Fruit fly (Drosophila melanogaster) whole organism, embryonic: ENCODE results near the gene CG33631.

Experiments used
- Blimp-1 ChIP-seq: fragments of 200-800 bp; sonication (Bioruptor generic); optimal IDR thresholded peaks from 3 replicates; lab custom pipeline; 2018; ENCODE audit warnings: missing biosample characterization, missing genetic modification characterization, mild to moderate bottlenecking, moderate library complexity, missing genetic modification reagents
- C15 ChIP-seq: fragments of 200-800 bp; sonication (Bioruptor generic); IDR thresholded peaks from 3 replicates; pipeline ENCODE4 v1.3.6; 2022; ENCODE audit warnings: missing biosample characterization, missing genetic modification characterization
- CG10267 ChIP-seq: fragments of 200-800 bp; sonication (Bioruptor generic); optimal IDR thresholded peaks from 2 replicates; lab custom pipeline; 2018; ENCODE audit warnings: missing biosample characterization, mild to moderate bottlenecking, missing genetic modification characterization, moderate library complexity
- CG12236 ChIP-seq: fragments of 200-800 bp; sonication (Bioruptor generic); optimal IDR thresholded peaks from 2 replicates; lab custom pipeline; 2016; ENCODE audit warnings: missing biosample characterization, missing genetic modification characterization
- CG12744 ChIP-seq: fragments of 200-800 bp; sonication (Bioruptor generic); optimal IDR thresholded peaks from 2 replicates; lab custom pipeline; 2016; ENCODE audit warnings: missing biosample characterization, missing genetic modification characterization
- CG12769 ChIP-seq: fragments of 200-800 bp; sonication (Bioruptor generic); optimal IDR thresholded peaks from 2 replicates; lab custom pipeline; 2019; ENCODE audit warnings: missing biosample characterization, mild to moderate bottlenecking, missing genetic modification characterization, moderate library complexity
- CG13287 ChIP-seq: fragments of 200-800 bp; sonication (Bioruptor generic); IDR thresholded peaks from 2 replicates; pipeline ENCODE4 v1.3.6; 2022; ENCODE audit warnings: missing biosample characterization, missing genetic modification characterization; ENCODE audit not compliant: partially characterized antibody
- CG14441 ChIP-seq: fragments of 200-800 bp; sonication (Bioruptor generic); IDR thresholded peaks from 2 replicates; pipeline ENCODE4 v1.3.6; 2022; ENCODE audit warnings: missing biosample characterization, missing genetic modification characterization
- CG15514 ChIP-seq: fragments of 200-800 bp; sonication (Bioruptor generic); optimal IDR thresholded peaks from 3 replicates; lab custom pipeline; 2017; ENCODE audit warnings: missing biosample characterization, missing genetic modification characterization, mild to moderate bottlenecking, moderate library complexity, missing genetic modification reagents
- CG15696 ChIP-seq: fragments of 200-800 bp; sonication (Bioruptor generic); optimal IDR thresholded peaks from 2 replicates; lab custom pipeline; 2019; ENCODE audit warnings: missing biosample characterization, mild to moderate bottlenecking, missing genetic modification characterization, moderate library complexity
- CG17829 ChIP-seq: fragments of 200-800 bp; optimal IDR thresholded peaks from 2 replicates; lab custom pipeline; 2019; ENCODE audit warnings: missing biosample characterization, mild to moderate bottlenecking, missing genetic modification characterization, moderate library complexity
- CG3163 ChIP-seq: fragments of 200-800 bp; sonication (Bioruptor generic); optimal IDR thresholded peaks from 3 replicates; lab custom pipeline; 2016; ENCODE audit warnings: missing biosample characterization, missing genetic modification characterization
- CG33557 ChIP-seq: fragments of 200-800 bp; sonication (Bioruptor generic); optimal IDR thresholded peaks from 2 replicates; lab custom pipeline; 2019; ENCODE audit warnings: missing biosample characterization, mild to moderate bottlenecking, missing genetic modification characterization, moderate library complexity
- CG4360 ChIP-seq: fragments of 200-800 bp; sonication (Bioruptor generic); IDR thresholded peaks from 2 replicates; pipeline ENCODE4 v1.3.6; 2022; ENCODE audit warnings: missing biosample characterization, missing genetic modification characterization
- CG4707 ChIP-seq: fragments of 200-800 bp; sonication (Bioruptor generic); optimal IDR thresholded peaks from 2 replicates; lab custom pipeline; 2018; ENCODE audit warnings: missing biosample characterization, mild to moderate bottlenecking, missing genetic modification characterization, moderate library complexity
- CG6175 ChIP-seq: fragments of 200-800 bp; sonication (Bioruptor generic); IDR thresholded peaks from 3 replicates; pipeline ENCODE4 v1.3.6; 2022; ENCODE audit warnings: missing biosample characterization, missing genetic modification characterization
- CG6683 ChIP-seq: fragments of 200-800 bp; sonication (Bioruptor generic); optimal IDR thresholded peaks from 2 replicates; lab custom pipeline; 2017; ENCODE audit warnings: missing biosample characterization, mild to moderate bottlenecking, missing genetic modification characterization, missing genetic modification reagents
- CG6813 ChIP-seq: fragments of 200-800 bp; sonication (Bioruptor generic); optimal IDR thresholded peaks from 2 replicates; lab custom pipeline; 2017; ENCODE audit warnings: missing biosample characterization, missing genetic modification characterization, mild to moderate bottlenecking, moderate library complexity, missing genetic modification reagents
- CG7839 ChIP-seq: fragments of 200-800 bp; sonication (Bioruptor generic); optimal IDR thresholded peaks from 3 replicates; lab custom pipeline; 2018; ENCODE audit warnings: missing biosample characterization, mild to moderate bottlenecking, missing genetic modification characterization, moderate library complexity
- CG8388 ChIP-seq: fragments of 200-800 bp; sonication (Bioruptor generic); optimal IDR thresholded peaks from 2 replicates; lab custom pipeline; 2019; ENCODE audit warnings: missing biosample characterization, mild to moderate bottlenecking, missing genetic modification characterization, moderate library complexity
- CG8924 ChIP-seq: fragments of 200-800 bp; optimal IDR thresholded peaks from 3 replicates; lab custom pipeline; 2019; ENCODE audit warnings: missing biosample characterization, mild to moderate bottlenecking, missing genetic modification characterization, moderate library complexity
- CG8944 ChIP-seq: fragments of 200-800 bp; sonication (Bioruptor generic); optimal IDR thresholded peaks from 3 replicates; lab custom pipeline; 2016; ENCODE audit warnings: missing biosample characterization, missing genetic modification characterization
- Camta ChIP-seq: fragments of 200-800 bp; sonication (Bioruptor generic); optimal IDR thresholded peaks from 2 replicates; lab custom pipeline; 2016; ENCODE audit warnings: missing biosample characterization, missing genetic modification characterization
- Deaf1 ChIP-seq: fragments of 200-800 bp; optimal IDR thresholded peaks from 3 replicates; lab custom pipeline; 2019; ENCODE audit warnings: missing biosample characterization, mild to moderate bottlenecking, missing genetic modification characterization, moderate library complexity
- Drgx ChIP-seq: fragments of 200-800 bp; sonication (Bioruptor generic); IDR thresholded peaks from 2 replicates; pipeline ENCODE4 v1.3.6; 2022; ENCODE audit warnings: missing biosample characterization, missing genetic modification characterization
- Ets97D ChIP-seq: fragments of 200-800 bp; sonication (Bioruptor generic); optimal IDR thresholded peaks from 3 replicates; lab custom pipeline; 2016; ENCODE audit warnings: missing biosample characterization, missing genetic modification characterization
- HHEX ChIP-seq: fragments of 200-800 bp; sonication (Bioruptor generic); optimal IDR thresholded peaks from 3 replicates; lab custom pipeline; 2017; ENCODE audit warnings: missing biosample characterization, mild to moderate bottlenecking, missing genetic modification characterization, missing genetic modification reagents
- Hr78 ChIP-seq, 2 experiments: fragments of 200-800 bp in 1 of 2; fragments of >200 bp in 1 of 2; sonication (Bioruptor generic) in 1 of 2; optimal IDR thresholded peaks; 2 replicates each; lab custom pipeline; 2017 to 2019; ENCODE audit warnings: missing biosample characterization in 2 of 2, missing genetic modification characterization in 2 of 2, mild to moderate bottlenecking in 1 of 2, moderate library complexity in 1 of 2
- MBD-R2 ChIP-seq: fragments of 200-800 bp; sonication (Bioruptor generic); IDR thresholded peaks from 2 replicates; pipeline ENCODE4 v1.3.6; 2022; ENCODE audit warnings: missing biosample characterization, missing genetic modification characterization
- Med ChIP-seq: fragments of 200-800 bp; sonication (Bioruptor generic); peaks from one replicate; lab custom pipeline; 2016; ENCODE audit warnings: missing biosample characterization, missing genetic modification characterization, mild to moderate bottlenecking, inconsistent platforms, moderate library complexity
- Meics ChIP-seq: fragments of 200-800 bp; sonication (Bioruptor generic); optimal IDR thresholded peaks from 2 replicates; lab custom pipeline; 2017; ENCODE audit warnings: missing biosample characterization, mild to moderate bottlenecking, missing genetic modification characterization
- NC2α ChIP-seq: fragments of 200-800 bp; sonication (Bioruptor generic); optimal IDR thresholded peaks from 2 replicates; lab custom pipeline; 2016; ENCODE audit warnings: missing biosample characterization, missing genetic modification characterization
- Ravus ChIP-seq: fragments of 200-800 bp; sonication (Bioruptor generic); IDR thresholded peaks from 2 replicates; pipeline ENCODE4 v1.3.6; 2022; ENCODE audit warnings: missing biosample characterization, missing genetic modification characterization
- Rfx ChIP-seq: fragments of 200-800 bp; sonication (Bioruptor generic); IDR thresholded peaks from 2 replicates; pipeline ENCODE4 v1.3.6; 2022; ENCODE audit warnings: missing biosample characterization, missing genetic modification characterization
- az2 ChIP-seq: fragments of 200-800 bp; sonication (Bioruptor generic); optimal IDR thresholded peaks from 3 replicates; lab custom pipeline; 2016; ENCODE audit warnings: missing biosample characterization, missing genetic modification characterization
- bowl ChIP-seq: fragments of 200-800 bp; sonication (Bioruptor generic); IDR thresholded peaks from 2 replicates; pipeline ENCODE4 v1.3.6; 2022; ENCODE audit warnings: missing biosample characterization, missing genetic modification characterization
- chm ChIP-seq: fragments of 200-800 bp; sonication (Bioruptor generic); IDR thresholded peaks from 2 replicates; pipeline ENCODE4 v1.3.6; 2022; ENCODE audit warnings: missing biosample characterization, missing genetic modification characterization
- ci ChIP-seq: fragments of 200-800 bp; sonication (Bioruptor generic); IDR thresholded peaks from 3 replicates; pipeline ENCODE4 v1.3.6; 2022; ENCODE audit warnings: missing biosample characterization, missing genetic modification characterization
- dati ChIP-seq: fragments of 200-800 bp; sonication (Bioruptor generic); IDR thresholded peaks from 2 replicates; pipeline ENCODE4 v1.3.6; 2022; ENCODE audit warnings: missing biosample characterization, missing genetic modification characterization
- exex ChIP-seq: fragments of 200-800 bp; sonication (Bioruptor generic); optimal IDR thresholded peaks from 4 replicates; lab custom pipeline; 2018; ENCODE audit warnings: missing biosample characterization, mild to moderate bottlenecking, missing genetic modification characterization, moderate library complexity
- gem ChIP-seq: fragments of 200-800 bp; sonication (Bioruptor generic); optimal IDR thresholded peaks from 2 replicates; lab custom pipeline; 2019; ENCODE audit warnings: missing biosample characterization, mild to moderate bottlenecking, missing genetic modification characterization, moderate library complexity
- h ChIP-seq: fragments of >200 bp; optimal IDR thresholded peaks from 2 replicates; lab custom pipeline; 2017
- jumu ChIP-seq: fragments of 200-800 bp; sonication (Bioruptor generic); optimal IDR thresholded peaks from 3 replicates; lab custom pipeline; 2016; ENCODE audit warnings: missing biosample characterization, missing genetic modification characterization
- nau ChIP-seq: fragments of 200-800 bp; sonication (Bioruptor generic); optimal IDR thresholded peaks from 3 replicates; lab custom pipeline; 2017; ENCODE audit warnings: missing biosample characterization, mild to moderate bottlenecking, missing genetic modification characterization, missing genetic modification reagents
- nerfin-1 ChIP-seq: fragments of 200-800 bp; sonication (Bioruptor generic); optimal IDR thresholded peaks from 3 replicates; lab custom pipeline; 2019; ENCODE audit warnings: missing biosample characterization, mild to moderate bottlenecking, missing genetic modification characterization, moderate library complexity
- nmo ChIP-seq: fragments of 200-800 bp; sonication (Bioruptor generic); optimal IDR thresholded peaks from 2 replicates; lab custom pipeline; 2018; ENCODE audit warnings: missing biosample characterization, mild to moderate bottlenecking, missing genetic modification characterization, moderate library complexity
- otp ChIP-seq: fragments of 200-800 bp; sonication (Bioruptor generic); IDR thresholded peaks from 3 replicates; pipeline ENCODE4, ENCODE4 v1.3.6; 2022; ENCODE audit warnings: missing biosample characterization, missing genetic modification characterization
- sd ChIP-seq: fragments of 200-800 bp; sonication (Bioruptor generic); optimal IDR thresholded peaks from 3 replicates; lab custom pipeline; 2018; ENCODE audit warnings: missing biosample characterization, mild to moderate bottlenecking, missing genetic modification characterization, moderate library complexity
- sens ChIP-seq: fragments of 200-800 bp; sonication (Bioruptor generic); peaks from one replicate; lab custom pipeline; 2016; ENCODE audit warnings: missing biosample characterization, missing genetic modification characterization
- usp ChIP-seq: fragments of >200 bp; optimal IDR thresholded peaks from 2 replicates; lab custom pipeline; 2017; ENCODE audit warnings: missing biosample characterization, missing genetic modification characterization

The CG33631 gene

DNA sequence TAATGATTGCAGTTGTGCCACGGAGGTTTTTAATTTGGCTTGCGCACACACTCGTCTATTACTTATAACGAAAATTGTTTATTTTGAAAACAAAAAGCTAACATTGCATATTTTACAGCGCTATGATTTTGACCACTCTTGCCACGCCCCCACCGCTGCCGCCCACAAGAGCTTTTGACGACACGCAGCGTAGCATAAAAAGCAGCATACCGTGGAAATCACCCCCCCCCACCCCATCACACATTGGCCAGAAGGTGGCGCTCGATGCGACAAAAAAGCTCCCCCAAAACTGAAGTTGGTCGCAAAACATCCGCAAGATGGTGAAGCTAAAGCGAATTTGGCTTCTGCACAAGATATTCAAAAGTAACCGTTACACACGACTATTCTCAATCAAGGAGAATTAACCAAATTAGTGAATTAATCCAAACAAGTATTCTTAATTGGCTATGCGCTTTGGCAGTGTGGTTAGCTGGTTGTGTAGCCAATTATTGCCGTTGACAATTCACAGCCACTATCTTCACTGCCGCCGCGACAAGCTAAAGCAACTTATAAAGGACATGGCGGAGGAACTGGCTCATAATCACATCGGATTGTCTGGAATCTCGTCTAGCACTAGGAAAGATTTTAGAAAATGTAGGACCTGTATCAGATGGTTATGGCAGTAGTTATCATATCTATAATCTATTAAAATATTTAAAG lies 36.8 kb downstream of the CG33631 start (continued):
- TF ChIP-seq CG4707 (GFP tag; lab: Kevin White, UChicago) (no peak), dati (GFP tag; lab: Robert Waterston, UW) (no peak), CG12744 (GFP tag; lab: Kevin White, UChicago) (no peak), jumu (GFP tag; lab: Kevin White, UChicago) (no peak), HHEX (peak; percentile 28), sens (peak; percentile 32), CG6175 (0 out of 3 replicates have a peak, but pooled peaks have one; percentile 26), CG8388 (GFP tag; lab: Kevin White, UChicago) (no peak), CG10267 (tag; lab: Kevin White, UChicago) (no peak), MBD-R2 (GFP tag; lab: Robert Waterston, UW) (no peak), Med (GFP tag; lab: Kevin White, UChicago) (peak; percentile 94), sd (tag; lab: Kevin White, UChicago) (peak; percentile 66), Drgx (no peak), Ravus (no peak), CG6683 (GFP tag; lab: Kevin White, UChicago) (peak; percentile 5), CG8944 (GFP tag; lab: Kevin White, UChicago) (no peak), C15 (GFP tag; lab: Robert Waterston, UW) (no peak), Camta (no peak), exex (tag; lab: Kevin White, UChicago) (no peak), bowl (GFP tag; lab: Robert Waterston, UW) (0 out of 2 replicates have a peak, but pooled peaks have one; percentile 58), Ets97D (GFP tag; lab: Kevin White, UChicago) (peak; percentile 28), ci (GFP tag; lab: Robert Waterston, UW) (peak; percentile 81), Blimp-1 (GFP tag; lab: Kevin White, UChicago) (no peak), CG4360 (GFP tag; lab: Robert Waterston, UW) (no peak), CG14441 (GFP tag; lab: Robert Waterston, UW) (peak; percentile 45), Hr78 (GFP tag; optimal IDR thresholded peaks at IDR 0.05; lab: Kevin White, UChicago) (no peak), usp (GFP tag; lab: Kevin White, UChicago) (no peak), Meics (peak; percentile 51), otp (GFP tag; lab: Robert Waterston, UW) (peak; percentile 51; the same call in 2 of the 3 replicates), CG17829 (tag; lab: Kevin White, UChicago) (peak; percentile 25), nau (GFP tag; lab: Kevin White, UChicago) (peak; percentile 18), CG3163 (GFP tag; lab: Kevin White, UChicago) (no peak), CG15514 (GFP tag; lab: Kevin White, UChicago) (peak; percentile 57), nerfin-1 (tag; lab: Kevin White, UChicago) (no peak), CG12769 (tag; lab: Kevin White, UChicago) (peak; percentile 55), NC2α (no peak), nmo (GFP tag; lab: Kevin White, UChicago) (peak; percentile 10), chm (GFP tag; lab: Robert Waterston, UW) (0 out of 2 replicates have a peak, but pooled peaks have one; percentile 59), gem (peak; percentile 35), CG8924 (tag; lab: Kevin White, UChicago) (no peak), CG33557 (GFP tag; lab: Kevin White, UChicago) (no peak), CG15696 (tag; lab: Kevin White, UChicago) (no peak), h (no peak), CG12236 (GFP tag; lab: Kevin White, UChicago) (no peak), az2 (GFP tag; lab: Kevin White, UChicago) (no peak), CG6813 (no peak), Rfx (GFP tag; lab: Robert Waterston, UW) (peak; percentile 80), CG13287 (GFP tag; lab: Robert Waterston, UW) (peak; percentile 33; the same call in 1 of the 2 replicates), CG7839 (tag; lab: Kevin White, UChicago) (peak; percentile 45), Deaf1 (tag; lab: Kevin White, UChicago) (no peak)
